Worm (Caenorhabditis elegans): ENCODE measurements around the gene T26A8.4.
A peak's percentile ranks its signal among the peaks of the same experiment; 100 is the strongest.

The T26A8.4 gene

DNA sequence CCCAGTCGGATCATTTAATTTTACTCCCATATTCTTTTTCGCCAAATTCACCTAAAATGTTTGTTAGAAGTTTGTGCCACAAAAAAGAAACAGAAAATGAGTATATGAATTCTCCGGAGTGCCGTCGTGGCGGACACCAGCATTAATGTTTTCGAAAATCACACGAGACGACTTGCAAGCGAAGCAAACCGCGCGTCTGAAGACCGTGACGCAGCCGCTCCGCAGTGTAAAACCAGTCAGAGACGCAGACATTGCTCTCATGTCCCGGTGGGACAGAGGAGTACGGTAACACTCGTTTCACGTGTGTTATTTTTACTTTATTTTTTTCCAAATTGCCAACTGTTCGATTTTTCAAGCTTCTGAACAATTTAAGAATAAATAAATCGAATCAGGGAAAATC, at the start of gene T26A8.4, which contains the start of gene pdtf-1 (continued):
- TF ChIP-seq unc-62 (GFP tag; optimal IDR thresholded peaks at IDR 0.05 in 1 of 2) (peak in 1 of 2 experiments; percentile 100), unc-62 (tag; optimal IDR thresholded peaks at IDR 0.05) (no peak), nhr-28 (tag; optimal IDR thresholded peaks at IDR 0.05) (peak; percentile 86), nhr-48 (tag; optimal IDR thresholded peaks at IDR 0.05) (peak; percentile 63)

DNA sequence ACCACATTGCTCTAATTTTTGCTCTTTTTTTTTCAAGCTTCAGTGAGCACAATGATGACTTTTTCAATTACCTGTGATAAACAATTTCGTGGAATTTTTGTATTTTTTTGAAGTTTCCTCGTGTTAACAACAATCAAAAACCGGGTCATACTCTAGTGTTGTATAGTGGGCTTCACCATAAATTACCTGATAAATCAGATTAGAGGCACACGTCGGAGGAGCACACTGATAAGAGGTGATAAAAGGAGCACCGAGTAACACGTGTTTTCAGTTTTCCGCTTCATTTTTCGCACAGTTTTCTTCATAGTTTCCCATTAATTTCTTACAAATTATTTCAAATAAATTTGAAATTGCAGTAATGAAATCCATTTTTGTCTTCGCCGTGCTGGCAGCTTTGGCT, 48.6 kb upstream of the T26A8.4 start, which contains the start of gene spp-8:
spp-8 (plus strand) TSS at position 357 of the 400 bp plus-strand sequence.
- TF ChIP-seq nhr-76 (tag; optimal IDR thresholded peaks at IDR 0.05) (no peak), madf-9 (GFP tag; conservative IDR thresholded peaks at IDR 0.05) (no peak), zip-11 (GFP tag; IDR thresholded peaks at IDR 0.05) (no peak), zfp-3 (GFP tag; conservative IDR thresholded peaks at IDR 0.05) (no peak), madf-5 (GFP tag; IDR thresholded peaks at IDR 0.05) (no peak), F49E8.2 (tag; optimal IDR thresholded peaks at IDR 0.05; ENCODE audit: borderline replicate concordance) (no peak), tra-1 (GFP tag; IDR thresholded peaks at IDR 0.05) (0 out of 2 replicates have a peak, but pooled peaks have one; percentile 20), ceh-32 (tag; optimal IDR thresholded peaks at IDR 0.05; ENCODE audit: poor library complexity) (no peak), lin-29 (GFP tag; IDR thresholded peaks at IDR 0.05) (no peak), zfp-2 (tag; optimal IDR thresholded peaks at IDR 0.05) (no peak), mdt-29 (GFP tag; IDR thresholded peaks at IDR 0.05) (no peak), Y5F2A.4 (GFP tag; optimal IDR thresholded peaks at IDR 0.05) (no peak), nhr-41 (GFP tag; IDR thresholded peaks at IDR 0.05) (no peak), aly-2 (tag; optimal IDR thresholded peaks at IDR 0.05) (no peak), ZK546.5 (tag; optimal IDR thresholded peaks at IDR 0.05) (no peak), vab-7 (GFP tag; IDR thresholded peaks at IDR 0.05) (no peak), F10B5.3 (tag; optimal IDR thresholded peaks at IDR 0.05) (no peak), pqm-1 (tag; optimal IDR thresholded peaks at IDR 0.05) (peak; percentile 93), nhr-28 (tag; optimal IDR thresholded peaks at IDR 0.05) (peak; percentile 98), ceh-82 (tag; optimal IDR thresholded peaks at IDR 0.05) (no peak), dmd-9 (GFP tag; IDR thresholded peaks at IDR 0.05) (no peak), egl-27 (tag; optimal IDR thresholded peaks at IDR 0.05) (no peak), F44E2.7 (GFP tag; IDR thresholded peaks at IDR 0.05) (no peak), R02D3.7 (tag; optimal IDR thresholded peaks at IDR 0.05) (no peak), spr-3 (GFP tag; optimal IDR thresholded peaks at IDR 0.05) (no peak), nhr-111 (GFP tag; optimal IDR thresholded peaks at IDR 0.05) (no peak), nhr-77 (tag; optimal IDR thresholded peaks at IDR 0.05) (peak; percentile 73), spr-1 (tag; optimal IDR thresholded peaks at IDR 0.05) (no peak), lin-13 (GFP tag; optimal IDR thresholded peaks at IDR 0.05) (no peak), lim-7 (GFP tag; IDR thresholded peaks at IDR 0.05) (no peak), hlh-11 (tag; optimal IDR thresholded peaks at IDR 0.05) (peak; percentile 83), nhr-102 (tag; optimal IDR thresholded peaks at IDR 0.05) (peak; percentile 15), mxl-2 (GFP tag; conservative IDR thresholded peaks at IDR 0.05) (no peak), hlh-30 (tag; optimal IDR thresholded peaks at IDR 0.05; ENCODE audit: insufficient read depth) (peak; percentile 67), lsy-2 (tag; optimal IDR thresholded peaks at IDR 0.05) (no peak), ceh-20 (GFP tag; IDR thresholded peaks at IDR 0.05) (peak; percentile 92), T20F7.1 (GFP tag; optimal IDR thresholded peaks at IDR 0.05) (no peak), sdz-12 (GFP tag; optimal IDR thresholded peaks at IDR 0.05) (no peak), nhr-6 (tag; optimal IDR thresholded peaks at IDR 0.05) (no peak), attf-4 (tag; optimal IDR thresholded peaks at IDR 0.05) (no peak), unc-62 (GFP tag; optimal IDR thresholded peaks at IDR 0.05 in 1 of 2) (no peak), unc-62 (tag; optimal IDR thresholded peaks at IDR 0.05) (no peak), ces-1 (GFP tag; optimal IDR thresholded peaks at IDR 0.05) (no peak), ceh-28 (tag; optimal IDR thresholded peaks at IDR 0.05) (no peak), tag-97 (GFP tag; IDR thresholded peaks at IDR 0.05) (no peak), lin-15B (tag; optimal IDR thresholded peaks at IDR 0.05) (no peak), arid-1 (GFP tag; conservative IDR thresholded peaks at IDR 0.05) (no peak), dpl-1 (GFP tag; optimal IDR thresholded peaks at IDR 0.05) (no peak), ZK337.2 (GFP tag; IDR thresholded peaks at IDR 0.05) (no peak)

All from whole organism, L4 larva.